Worm (Caenorhabditis elegans) whole organism, L4/young adult: ENCODE data around the gene otub-1.

Experiments used
- W03F9.2 ChIP-seq: fragments of 150-350 bp; optimal IDR thresholded peaks from 2 replicates; lab custom pipeline; 2014; ENCODE audit warnings: missing biosample characterization, missing genetic modification characterization
- dao-5 ChIP-seq: sonication (generic microtip); optimal IDR thresholded peaks from 2 replicates; lab custom pipeline; 2016; ENCODE audit warnings: missing genotype, missing genetic modification characterization, moderate library complexity, missing compliant biosample characterization
- him-1 ChIP-seq: sonication (generic microtip); optimal IDR thresholded peaks from 2 replicates; lab custom pipeline; 2016; ENCODE audit warnings: missing genotype, missing genetic modification reagents, missing genetic modification characterization, missing compliant biosample characterization

- no peak for TF ChIP-seq dao-5 (tag; lab: Kevin White, UChicago)
- TF ChIP-seq him-1 (tag; lab: Kevin White, UChicago): no peak
- TF ChIP-seq W03F9.2 (tag; lab: Kevin White, UChicago): no peak
Measured at ce11 chrV:15083659-15084058, 17.6 kb downstream of the otub-1 start.
